Fruit fly (Drosophila melanogaster) whole organism, adult: ENCODE data around the gene Muc68Ca.

Source experiments
- CG11617 ChIP-seq: fragments of 200-800 bp; sonication (Bioruptor generic); optimal IDR thresholded peaks from 2 replicates; lab custom pipeline; 2017; ENCODE audit warnings: mild to moderate bottlenecking, missing biosample characterization, missing genetic modification reagents, missing genetic modification characterization
- CG12768 ChIP-seq: fragments of 200-800 bp; sonication (Bioruptor generic); optimal IDR thresholded peaks from 2 replicates; lab custom pipeline; 2017; ENCODE audit warnings: missing biosample characterization, missing genetic modification characterization, mild to moderate bottlenecking, moderate library complexity, missing genetic modification reagents
- CG14711 ChIP-seq: fragments of 200-800 bp; sonication (Bioruptor generic); optimal IDR thresholded peaks from 2 replicates; lab custom pipeline; 2018; ENCODE audit warnings: missing biosample characterization, mild to moderate bottlenecking, missing genetic modification characterization, moderate library complexity
- CG1620 ChIP-seq: fragments of 200-800 bp; sonication (Bioruptor generic); optimal IDR thresholded peaks from 2 replicates; lab custom pipeline; 2016; ENCODE audit warnings: missing biosample characterization, missing genetic modification characterization
- CG33017 ChIP-seq: fragments of 200-800 bp; sonication (Bioruptor generic); optimal IDR thresholded peaks from 2 replicates; lab custom pipeline; 2018; ENCODE audit warnings: missing biosample characterization, mild to moderate bottlenecking, missing genetic modification characterization, moderate library complexity
- CG5204 ChIP-seq: fragments of 200-800 bp; sonication (Bioruptor generic); optimal IDR thresholded peaks from 2 replicates; lab custom pipeline; 2016; ENCODE audit warnings: missing biosample characterization, missing genetic modification characterization
- CG7045 ChIP-seq: fragments of 200-800 bp; sonication (Bioruptor generic); optimal IDR thresholded peaks from 2 replicates; lab custom pipeline; 2017; ENCODE audit warnings: missing biosample characterization, mild to moderate bottlenecking, missing genetic modification characterization
- CG7101 ChIP-seq: fragments of 200-800 bp; sonication (Bioruptor generic); optimal IDR thresholded peaks from 2 replicates; lab custom pipeline; 2018; ENCODE audit warnings: missing biosample characterization, mild to moderate bottlenecking, missing genetic modification characterization, moderate library complexity
- Clk ChIP-seq: fragments of 200-800 bp; sonication (Bioruptor generic); optimal IDR thresholded peaks from 2 replicates; lab custom pipeline; 2017; ENCODE audit warnings: missing biosample characterization, missing genetic modification characterization
- Crg-1 ChIP-seq: fragments of 200-800 bp; sonication (Bioruptor generic); optimal IDR thresholded peaks from 2 replicates; lab custom pipeline; 2016; ENCODE audit warnings: missing biosample characterization, missing genetic modification characterization
- Hr96 ChIP-seq: fragments of 200-800 bp; sonication (Bioruptor generic); optimal IDR thresholded peaks from 2 replicates; lab custom pipeline; 2016; ENCODE audit warnings: missing biosample characterization, missing genetic modification characterization
- Mnt ChIP-seq: fragments of 200-800 bp; sonication (Bioruptor generic); optimal IDR thresholded peaks from 2 replicates; lab custom pipeline; 2016; ENCODE audit warnings: missing biosample characterization, mild to moderate bottlenecking, missing genetic modification characterization
- bab1 ChIP-seq: fragments of 200-800 bp; sonication (Bioruptor generic); optimal IDR thresholded peaks from 3 replicates; lab custom pipeline; 2019; ENCODE audit warnings: missing biosample characterization, mild to moderate bottlenecking, missing genetic modification characterization, moderate library complexity
- cic ChIP-seq: fragments of 200-800 bp; sonication (Bioruptor generic); optimal IDR thresholded peaks from 2 replicates; lab custom pipeline; 2017; ENCODE audit warnings: missing biosample characterization, mild to moderate bottlenecking, missing genetic modification characterization, moderate library complexity
- cnc ChIP-seq, 2 experiments: fragments of >200 bp; optimal IDR thresholded peaks; 2 replicates each; lab custom pipeline; 2017
- kay ChIP-seq: fragments of 200-800 bp; sonication (Bioruptor generic); peaks from one replicate; lab custom pipeline; 2016; ENCODE audit warnings: missing biosample characterization, missing genetic modification characterization, borderline replicate concordance
- ovo ChIP-seq: fragments of 200-800 bp; sonication (Bioruptor generic); optimal IDR thresholded peaks from 2 replicates; lab custom pipeline; 2016; ENCODE audit warnings: missing biosample characterization, missing genetic modification characterization
- pad ChIP-seq: fragments of 200-800 bp; sonication (Bioruptor generic); optimal IDR thresholded peaks from 3 replicates; lab custom pipeline; 2017; ENCODE audit warnings: missing biosample characterization, missing genetic modification characterization, mild to moderate bottlenecking, moderate library complexity, missing genetic modification reagents
- tj ChIP-seq: fragments of 200-800 bp; sonication (Bioruptor generic); optimal IDR thresholded peaks from 3 replicates; lab custom pipeline; 2017; ENCODE audit warnings: missing biosample characterization, mild to moderate bottlenecking, missing genetic modification characterization, moderate library complexity
- toe ChIP-seq: fragments of 200-800 bp; sonication (Bioruptor generic); optimal IDR thresholded peaks from 2 replicates; lab custom pipeline; 2016; ENCODE audit warnings: missing biosample characterization, missing genetic modification characterization

The Muc68Ca gene

dm6 chr3L:11561946-11562760, 57.7 kb downstream of the Muc68Ca start, which contains the start of the genes CG7394 and Mob2:
Gene CG7394 (plus strand): TSS chr3L:11561996.
Gene Mob2 (minus strand): TSS chr3L:11562233.
- TF ChIP-seq CG7101 = peak; percentile 94
- no peak for TF ChIP-seq cnc (optimal IDR thresholded peaks at IDR 0.05; lab: Kevin White, UChicago)
- peak; percentile 78 for TF ChIP-seq Hr96 (GFP tag; lab: Kevin White, UChicago)
- TF ChIP-seq CG5204 (GFP tag; lab: Kevin White, UChicago) = peak; percentile 92
- peak; percentile 94 for TF ChIP-seq CG11617 (GFP tag; lab: Kevin White, UChicago)
- TF ChIP-seq cic (GFP tag; lab: Kevin White, UChicago) = peak; percentile 53
- peak; percentile 84 for TF ChIP-seq Crg-1 (GFP tag; lab: Kevin White, UChicago)
- peak; percentile 86 for TF ChIP-seq Clk (GFP tag; lab: Kevin White, UChicago)
- peak; percentile 91 for TF ChIP-seq CG33017 (tag; lab: Kevin White, UChicago)
- peak; percentile 96 for TF ChIP-seq kay (GFP tag; lab: Kevin White, UChicago)
- peak; percentile 76 for TF ChIP-seq tj
- peak; percentile 72 for TF ChIP-seq pad
- TF ChIP-seq CG14711 (tag; lab: Kevin White, UChicago) = peak; percentile 99
- TF ChIP-seq ovo (GFP tag; lab: Kevin White, UChicago) = peak; percentile 83
- TF ChIP-seq bab1 = peak; percentile 97
- peak; percentile 80 for TF ChIP-seq Mnt (GFP tag; lab: Kevin White, UChicago)
- TF ChIP-seq CG7045 (GFP tag; lab: Kevin White, UChicago) = peak; percentile 95
- peak; percentile 82 for TF ChIP-seq CG1620 (GFP tag; lab: Kevin White, UChicago)
- peak; percentile 87 for TF ChIP-seq CG12768 (GFP tag; lab: Kevin White, UChicago)
- TF ChIP-seq toe (GFP tag; lab: Kevin White, UChicago) = peak; percentile 88

dm6 chr3L:11560885-11561284, 59.0 kb downstream of the Muc68Ca start:
- TF ChIP-seq Mnt (GFP tag; lab: Kevin White, UChicago) = no peak
- no peak for TF ChIP-seq kay (GFP tag; lab: Kevin White, UChicago)
- no peak for TF ChIP-seq bab1
- TF ChIP-seq tj = peak; percentile 22
- no peak for TF ChIP-seq cic (GFP tag; lab: Kevin White, UChicago)
